Worm (Caenorhabditis elegans): ENCODE results near the gene F19C6.4.

DNA sequence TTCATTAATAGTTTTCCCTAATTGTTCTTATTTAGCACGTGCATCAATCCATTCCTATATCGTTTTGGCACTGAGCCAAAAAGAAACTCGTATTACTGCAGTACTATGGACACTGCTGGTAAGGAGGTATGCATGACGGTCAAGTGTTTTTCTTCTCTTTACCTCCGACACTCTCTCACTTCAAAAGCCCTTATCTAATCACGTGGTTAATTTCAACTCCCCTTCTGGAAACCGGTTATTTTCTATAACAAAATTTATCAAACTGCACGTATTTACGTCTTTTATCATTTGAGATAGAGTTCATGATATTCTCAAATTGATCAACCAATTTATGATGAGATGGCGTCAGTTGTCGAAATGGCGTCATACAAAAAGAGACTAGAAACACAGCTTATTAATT is 33.8 kb upstream of the F19C6.4 start:
- no peak for TF ChIP-seq drap-1 (GFP tag; optimal IDR thresholded peaks at IDR 0.05)
- no peak for TF ChIP-seq sptf-1 (tag; optimal IDR thresholded peaks at IDR 0.05)
- TF ChIP-seq elt-1 (tag; optimal IDR thresholded peaks at IDR 0.05; ENCODE audit: borderline replicate concordance, insufficient read depth) = no peak
- no peak for TF ChIP-seq snpc-4 (tag; optimal IDR thresholded peaks at IDR 0.05)
- TF ChIP-seq mep-1 (tag; optimal IDR thresholded peaks at IDR 0.05) = no peak
- TF ChIP-seq unc-62 (GFP tag; optimal IDR thresholded peaks at IDR 0.05) = no peak

All from whole organism, mixed stage, embryonic.